ENCODE assay signal across 1 fruit fly cellular context in genomic region chr2L:2857862-2858734, dm6.
A peak's percentile ranks its signal among the peaks of the same experiment; 100 is the strongest.
TF ChIP-seq lines count a peak whose summit lies in the region.

No protein-coding gene starts in this region.

TF ChIP-seq in whole organism, embryonic, 481 proteins besides CTCF, POLR2A, EP300 and RAD21 (continued from another document and continues in another):
- TF ChIP-seq CG14710 (tag; optimal IDR thresholded peaks at IDR 0.05; lab: Kevin White, UChicago) (no peak), ATbp (GFP tag; optimal IDR thresholded peaks at IDR 0.05; lab: Kevin White, UChicago) (no peak), chm (GFP tag; IDR thresholded peaks at IDR 0.05; lab: Robert Waterston, UW) (no peak), CG2202 (tag; optimal IDR thresholded peaks at IDR 0.05; lab: Kevin White, UChicago) (no peak), ranshi (GFP tag; IDR thresholded peaks at IDR 0.05; lab: Robert Waterston, UW) (no peak), CG7839 (tag; optimal IDR thresholded peaks at IDR 0.05; lab: Kevin White, UChicago) (peak; percentile 17), Mrtf (GFP tag; IDR thresholded peaks at IDR 0.05; lab: Robert Waterston, UW) (no peak), Sry-δ (GFP tag; optimal IDR thresholded peaks at IDR 0.05; lab: Kevin White, UChicago) (no peak), Rx (GFP tag; IDR thresholded peaks at IDR 0.05; lab: Robert Waterston, UW) (no peak), tll (GFP tag; optimal IDR thresholded peaks at IDR 0.05; lab: Kevin White, UChicago) (no peak), bowl (GFP tag; IDR thresholded peaks at IDR 0.05; lab: Robert Waterston, UW) (0 out of 2 replicates have a peak, but pooled peaks have one; percentile 37), ems (GFP tag; optimal IDR thresholded peaks at IDR 0.05; lab: Kevin White, UChicago) (no peak), CG18764 (GFP tag; optimal IDR thresholded peaks at IDR 0.05; lab: Kevin White, UChicago) (no peak), CG10979 (tag; optimal IDR thresholded peaks at IDR 0.05; lab: Kevin White, UChicago) (no peak), CG11504 (tag; optimal IDR thresholded peaks at IDR 0.05; lab: Kevin White, UChicago) (peak; percentile 24), Dfd (GFP tag; optimal IDR thresholded peaks at IDR 0.05; lab: Kevin White, UChicago) (no peak), Antp (GFP tag; optimal IDR thresholded peaks at IDR 0.05; lab: Kevin White, UChicago) (no peak), jumu (GFP tag; optimal IDR thresholded peaks at IDR 0.05; lab: Kevin White, UChicago) (no peak), tap (tag; optimal IDR thresholded peaks at IDR 0.05; lab: Kevin White, UChicago) (peak; percentile 30), CG15073 (GFP tag; optimal IDR thresholded peaks at IDR 0.05; lab: Kevin White, UChicago) (no peak), ara (GFP tag; IDR thresholded peaks at IDR 0.05; lab: Robert Waterston, UW) (no peak), unc-4 (GFP tag; IDR thresholded peaks at IDR 0.05; lab: Robert Waterston, UW; ENCODE audit: partially characterized antibody) (no peak), Drgx (GFP tag; IDR thresholded peaks at IDR 0.05; lab: Robert Waterston, UW) (peak; percentile 83), kni (GFP tag; optimal IDR thresholded peaks at IDR 0.05; lab: Kevin White, UChicago) (no peak), CG9932 (GFP tag; IDR thresholded peaks at IDR 0.05; lab: Robert Waterston, UW) (no peak), CG15514 (GFP tag; optimal IDR thresholded peaks at IDR 0.05; lab: Kevin White, UChicago) (no peak), salm (tag; optimal IDR thresholded peaks at IDR 0.05; lab: Kevin White, UChicago) (no peak), Trl (optimal IDR thresholded peaks at IDR 0.05; lab: Kevin White, UChicago) (peak; percentile 26 to 43), Trl (GFP tag; optimal IDR thresholded peaks at IDR 0.05; lab: Kevin White, UChicago) (peak; percentile 2), Usf (GFP tag; optimal IDR thresholded peaks at IDR 0.05; lab: Kevin White, UChicago) (no peak), row (GFP tag; IDR thresholded peaks at IDR 0.05; lab: Robert Waterston, UW) (no peak; the same call in 2 of the 3 replicates), Nf-YA (GFP tag; IDR thresholded peaks at IDR 0.05; lab: Robert Waterston, UW) (no peak), CG12744 (GFP tag; optimal IDR thresholded peaks at IDR 0.05; lab: Kevin White, UChicago) (no peak), CG9876 (GFP tag; optimal IDR thresholded peaks at IDR 0.05; lab: Kevin White, UChicago) (no peak), Stat92E (GFP tag; optimal IDR thresholded peaks at IDR 0.05; lab: Kevin White, UChicago) (no peak), Chrac-16 (GFP tag; optimal IDR thresholded peaks at IDR 0.05; lab: Kevin White, UChicago) (no peak), GATAe (GFP tag; conservative IDR thresholded peaks at IDR 0.05; lab: Robert Waterston, UW) (no peak), H15 (GFP tag; IDR thresholded peaks at IDR 0.05; lab: Robert Waterston, UW) (no peak), PHDP (tag; optimal IDR thresholded peaks at IDR 0.05; lab: Kevin White, UChicago) (no peak), Nf-YC (tag; optimal IDR thresholded peaks at IDR 0.05; lab: Kevin White, UChicago) (peak; percentile 34), CG5180 (GFP tag; optimal IDR thresholded peaks at IDR 0.05; lab: Kevin White, UChicago) (no peak), CG30431 (GFP tag; optimal IDR thresholded peaks at IDR 0.05; lab: Kevin White, UChicago) (no peak), sim (GFP tag; IDR thresholded peaks at IDR 0.05; lab: Robert Waterston, UW) (no peak), CG6854 (GFP tag; optimal IDR thresholded peaks at IDR 0.05; lab: Kevin White, UChicago) (peak; percentile 3), Scr (GFP tag; IDR thresholded peaks at IDR 0.05; lab: Robert Waterston, UW; ENCODE audit: partially characterized antibody) (no peak), CG11456 (GFP tag; IDR thresholded peaks at IDR 0.05; lab: Robert Waterston, UW) (no peak), cas (GFP tag; IDR thresholded peaks at IDR 0.05; lab: Robert Waterston, UW) (no peak), CG1529 (GFP tag; optimal IDR thresholded peaks at IDR 0.05; lab: Kevin White, UChicago) (no peak), CG31388 (GFP tag; optimal IDR thresholded peaks at IDR 0.05; lab: Kevin White, UChicago) (no peak), D19A (tag; optimal IDR thresholded peaks at IDR 0.05; lab: Kevin White, UChicago) (no peak), CG6791 (GFP tag; IDR thresholded peaks at IDR 0.05; lab: Robert Waterston, UW; ENCODE audit: partially characterized antibody) (no peak), CG7556 (GFP tag; optimal IDR thresholded peaks at IDR 0.05; lab: Kevin White, UChicago) (peak; percentile 14), CG1603 (tag; optimal IDR thresholded peaks at IDR 0.05; lab: Kevin White, UChicago) (no peak), Fer2 (tag; optimal IDR thresholded peaks at IDR 0.05; lab: Kevin White, UChicago) (no peak), CG16779 (GFP tag; IDR thresholded peaks at IDR 0.05; lab: Robert Waterston, UW) (no peak), Spps (tag; optimal IDR thresholded peaks at IDR 0.05; lab: Kevin White, UChicago) (no peak), CG32767 (GFP tag; IDR thresholded peaks at IDR 0.05; lab: Robert Waterston, UW) (no peak), H2.0 (GFP tag; IDR thresholded peaks at IDR 0.05; lab: Robert Waterston, UW) (no peak), TFAM (GFP tag; optimal IDR thresholded peaks at IDR 0.05; lab: Kevin White, UChicago) (no peak), CG14014 (GFP tag; IDR thresholded peaks at IDR 0.05; lab: Robert Waterston, UW) (peak; percentile 45), ewg (GFP tag; optimal IDR thresholded peaks at IDR 0.05; lab: Kevin White, UChicago) (no peak), gro (GFP tag; optimal IDR thresholded peaks at IDR 0.05; lab: Kevin White, UChicago) (peak; percentile 29), HLH3B (GFP tag; IDR thresholded peaks at IDR 0.05; lab: Robert Waterston, UW) (no peak), sisA (GFP tag; IDR thresholded peaks at IDR 0.05; lab: Robert Waterston, UW) (no peak), da (GFP tag; optimal IDR thresholded peaks at IDR 0.05; lab: Kevin White, UChicago) (no peak), mam (GFP tag; optimal IDR thresholded peaks at IDR 0.05; lab: Kevin White, UChicago) (no peak), ERR (GFP tag; optimal IDR thresholded peaks at IDR 0.05; lab: Kevin White, UChicago) (peak; percentile 19), fu2 (GFP tag; optimal IDR thresholded peaks at IDR 0.05; lab: Kevin White, UChicago) (no peak), HmgD (GFP tag; optimal IDR thresholded peaks at IDR 0.05; lab: Kevin White, UChicago) (no peak), CG1647 (GFP tag; optimal IDR thresholded peaks at IDR 0.05; lab: Kevin White, UChicago) (no peak), BEAF-32 (GFP tag; optimal IDR thresholded peaks at IDR 0.05; lab: Kevin White, UChicago) (no peak), CG6683 (GFP tag; optimal IDR thresholded peaks at IDR 0.05; lab: Kevin White, UChicago) (no peak), CG17612 (GFP tag; IDR thresholded peaks at IDR 0.05; lab: Robert Waterston, UW) (no peak), CG34224 (GFP tag; IDR thresholded peaks at IDR 0.05; lab: Robert Waterston, UW; ENCODE audit: partially characterized antibody) (no peak), pfk (GFP tag; optimal IDR thresholded peaks at IDR 0.05; lab: Kevin White, UChicago) (no peak), az2 (GFP tag; optimal IDR thresholded peaks at IDR 0.05; lab: Kevin White, UChicago) (no peak), btn (GFP tag; optimal IDR thresholded peaks at IDR 0.05; lab: Kevin White, UChicago) (no peak), NFAT (GFP tag; IDR thresholded peaks at IDR 0.05; lab: Robert Waterston, UW) (no peak), cad (GFP tag; optimal IDR thresholded peaks at IDR 0.05; lab: Kevin White, UChicago) (no peak), CkIIα-i1 (GFP tag; IDR thresholded peaks at IDR 0.05; lab: Robert Waterston, UW) (no peak), Atf3 (GFP tag; optimal IDR thresholded peaks at IDR 0.05; lab: Kevin White, UChicago) (no peak), croc (GFP tag; conservative IDR thresholded peaks at IDR 0.05; lab: Robert Waterston, UW) (no peak), HLH54F (GFP tag; optimal IDR thresholded peaks at IDR 0.05; lab: Kevin White, UChicago) (no peak), CG17186 (GFP tag; optimal IDR thresholded peaks at IDR 0.05; lab: Kevin White, UChicago) (no peak), CG4282 (GFP tag; optimal IDR thresholded peaks at IDR 0.05; lab: Kevin White, UChicago) (peak; percentile 6), CrebB (tag; optimal IDR thresholded peaks at IDR 0.05; lab: Kevin White, UChicago) (no peak), CG4328 (GFP tag; optimal IDR thresholded peaks at IDR 0.05; lab: Kevin White, UChicago) (no peak), Dip3 (GFP tag; optimal IDR thresholded peaks at IDR 0.05; lab: Kevin White, UChicago) (no peak), ssp (GFP tag; IDR thresholded peaks at IDR 0.05; lab: Robert Waterston, UW) (no peak), CG3995 (GFP tag; optimal IDR thresholded peaks at IDR 0.05; lab: Kevin White, UChicago) (no peak), CG11093 (GFP tag; IDR thresholded peaks at IDR 0.05; lab: Robert Waterston, UW) (no peak), CG8290 (GFP tag; optimal IDR thresholded peaks at IDR 0.05; lab: Kevin White, UChicago) (no peak), CG8290 (tag; optimal IDR thresholded peaks at IDR 0.05; lab: Kevin White, UChicago) (no peak), fd3F (GFP tag; optimal IDR thresholded peaks at IDR 0.05; lab: Kevin White, UChicago) (no peak), CG12391 (tag; optimal IDR thresholded peaks at IDR 0.05; lab: Kevin White, UChicago) (peak; percentile 0), gce (GFP tag; IDR thresholded peaks at IDR 0.05; lab: Robert Waterston, UW) (no peak), dpn (GFP tag; optimal IDR thresholded peaks at IDR 0.05; lab: Kevin White, UChicago) (no peak), Adf1 (GFP tag; IDR thresholded peaks at IDR 0.05; lab: Robert Waterston, UW) (no peak), ato (GFP tag; IDR thresholded peaks at IDR 0.05; lab: Robert Waterston, UW; ENCODE audit: partially characterized antibody) (no peak), hb (GFP tag; IDR thresholded peaks at IDR 0.05; lab: Robert Waterston, UW; ENCODE audit: partially characterized antibody) (no peak), CG13296 (GFP tag; optimal IDR thresholded peaks at IDR 0.05; lab: Kevin White, UChicago) (peak; percentile 20), CG9215 (GFP tag; IDR thresholded peaks at IDR 0.05; lab: Robert Waterston, UW) (no peak), Fer3 (tag; optimal IDR thresholded peaks at IDR 0.05; lab: Kevin White, UChicago) (peak; percentile 16), CG2116 (GFP tag; optimal IDR thresholded peaks at IDR 0.05; lab: Kevin White, UChicago) (no peak), ash1 (GFP tag; optimal IDR thresholded peaks at IDR 0.05; lab: Kevin White, UChicago) (peak; percentile 20), CG4424 (GFP tag; optimal IDR thresholded peaks at IDR 0.05; lab: Kevin White, UChicago) (peak; percentile 17), CG10431 (GFP tag; optimal IDR thresholded peaks at IDR 0.05; lab: Kevin White, UChicago) (no peak), run (tag; optimal IDR thresholded peaks at IDR 0.05; lab: Kevin White, UChicago) (no peak), shn (GFP tag; optimal IDR thresholded peaks at IDR 0.05; lab: Kevin White, UChicago) (peak; percentile 8), Rfx (GFP tag; IDR thresholded peaks at IDR 0.05; lab: Robert Waterston, UW) (0 out of 2 replicates have a peak, but pooled peaks have one; percentile 31), CG4404 (GFP tag; IDR thresholded peaks at IDR 0.05; lab: Robert Waterston, UW) (no peak), CG3847 (GFP tag; IDR thresholded peaks at IDR 0.05; lab: Robert Waterston, UW) (no peak), CG32532 (GFP tag; IDR thresholded peaks at IDR 0.05; lab: Robert Waterston, UW) (no peak), ase (GFP tag; IDR thresholded peaks at IDR 0.05; lab: Robert Waterston, UW) (no peak), CG42726 (GFP tag; IDR thresholded peaks at IDR 0.05; lab: Robert Waterston, UW; ENCODE audit: partially characterized antibody) (0 out of 2 replicates have a peak, but pooled peaks have one; percentile 18), Deaf1 (tag; optimal IDR thresholded peaks at IDR 0.05; lab: Kevin White, UChicago) (no peak), Pdp1 (GFP tag; optimal IDR thresholded peaks at IDR 0.05; lab: Kevin White, UChicago) (no peak), MBD-R2 (GFP tag; IDR thresholded peaks at IDR 0.05; lab: Robert Waterston, UW) (no peak), CG8765 (GFP tag; IDR thresholded peaks at IDR 0.05; lab: Robert Waterston, UW) (no peak), Oli (tag; optimal IDR thresholded peaks at IDR 0.05; lab: Kevin White, UChicago) (peak; percentile 33), CG11695 (GFP tag; IDR thresholded peaks at IDR 0.05; lab: Robert Waterston, UW) (peak; percentile 48; the same call in 2 of the 3 replicates), NK7.1 (GFP tag; optimal IDR thresholded peaks at IDR 0.05; lab: Kevin White, UChicago) (no peak), CG17328 (GFP tag; IDR thresholded peaks at IDR 0.05; lab: Robert Waterston, UW) (no peak), CG2199 (GFP tag; IDR thresholded peaks at IDR 0.05; lab: Robert Waterston, UW) (0 out of 3 replicates have a peak, but pooled peaks have one; percentile 20), Nf-YB (GFP tag; optimal IDR thresholded peaks at IDR 0.05; lab: Kevin White, UChicago) (no peak), CG14965 (GFP tag; optimal IDR thresholded peaks at IDR 0.05; lab: Kevin White, UChicago; ENCODE audit: borderline replicate concordance) (no peak), ftz-f1 (GFP tag; optimal IDR thresholded peaks at IDR 0.05; lab: Kevin White, UChicago) (no peak), CG31224 (GFP tag; IDR thresholded peaks at IDR 0.05; lab: Robert Waterston, UW) (no peak), CG16863 (GFP tag; optimal IDR thresholded peaks at IDR 0.05; lab: Kevin White, UChicago) (no peak), bsh (GFP tag; optimal IDR thresholded peaks at IDR 0.05; lab: Kevin White, UChicago) (peak; percentile 5 to 57), phol (tag; optimal IDR thresholded peaks at IDR 0.05; lab: Kevin White, UChicago) (peak; percentile 24), CG2129 (GFP tag; IDR thresholded peaks at IDR 0.05; lab: Robert Waterston, UW; ENCODE audit: partially characterized antibody) (no peak), tup (GFP tag; optimal IDR thresholded peaks at IDR 0.05; lab: Kevin White, UChicago) (no peak), CG34422 (GFP tag; IDR thresholded peaks at IDR 0.05; lab: Robert Waterston, UW) (no peak), Gsc (GFP tag; IDR thresholded peaks at IDR 0.05; lab: Robert Waterston, UW) (no peak), CG2712 (tag; optimal IDR thresholded peaks at IDR 0.05; lab: Kevin White, UChicago) (peak; percentile 16), CG4617 (GFP tag; optimal IDR thresholded peaks at IDR 0.05; lab: Kevin White, UChicago; ENCODE audit: borderline replicate concordance) (no peak), HLH4C (GFP tag; IDR thresholded peaks at IDR 0.05; lab: Robert Waterston, UW; ENCODE audit: partially characterized antibody) (no peak)
